Worm (Caenorhabditis elegans) whole organism, mixed stage, embryonic: Measurements from ENCODE around the gene T19H5.7.

Experiments
- bed-3 ChIP-seq: fragments of 200-800 bp; sonication (Bioruptor generic); optimal IDR thresholded peaks from 3 replicates; lab custom pipeline; 2018; ENCODE audit warnings: mild to moderate bottlenecking, missing genetic modification characterization, moderate library complexity, missing compliant biosample characterization
- blmp-1 ChIP-seq: fragments of 150-350 bp; optimal IDR thresholded peaks from 2 replicates; lab custom pipeline; 2014; ENCODE audit warnings: missing biosample characterization, missing genetic modification characterization
- ceh-39 ChIP-seq: fragments of 150-350 bp; optimal IDR thresholded peaks from 2 replicates; lab custom pipeline; 2014; ENCODE audit warnings: missing biosample characterization, missing genetic modification characterization
- ceh-43 ChIP-seq: fragments of 200-800 bp; sonication (Bioruptor generic); optimal IDR thresholded peaks from 2 replicates; lab custom pipeline; 2018; ENCODE audit warnings: mild to moderate bottlenecking, missing genetic modification characterization, moderate library complexity, missing compliant biosample characterization
- ceh-83 ChIP-seq: fragments of 200-800 bp; sonication (Bioruptor generic); optimal IDR thresholded peaks from 2 replicates; lab custom pipeline; 2018; ENCODE audit warnings: mild to moderate bottlenecking, missing genetic modification characterization, missing compliant biosample characterization
- cnd-1 ChIP-seq: fragments of 200-800 bp; sonication (Bioruptor generic); optimal IDR thresholded peaks from 2 replicates; lab custom pipeline; 2018; ENCODE audit warnings: mild to moderate bottlenecking, missing genetic modification characterization, missing compliant biosample characterization
- drap-1 ChIP-seq: fragments of 200-800 bp; sonication (Bioruptor generic); optimal IDR thresholded peaks from 3 replicates; lab custom pipeline; 2018; ENCODE audit warnings: mild to moderate bottlenecking, missing genetic modification characterization, missing compliant biosample characterization
- elt-1 ChIP-seq: sonication (generic microtip); optimal IDR thresholded peaks from 2 replicates; lab custom pipeline; 2017; ENCODE audit warnings: missing genetic modification characterization, mild to moderate bottlenecking, missing compliant biosample characterization, antibody characterized with exemption, moderate library complexity, borderline replicate concordance; ENCODE audit not compliant: insufficient read depth
- elt-3 ChIP-seq: fragments of 150-350 bp; optimal IDR thresholded peaks from 2 replicates; lab custom pipeline; 2014; ENCODE audit warnings: missing biosample characterization, missing genetic modification characterization
- flh-1 ChIP-seq: fragments of 200-800 bp; sonication (Bioruptor generic); optimal IDR thresholded peaks from 2 replicates; lab custom pipeline; 2018; ENCODE audit warnings: mild to moderate bottlenecking, missing genetic modification characterization, moderate library complexity, missing compliant biosample characterization
- ham-2 ChIP-seq: fragments of 200-800 bp; sonication (Bioruptor generic); optimal IDR thresholded peaks from 2 replicates; lab custom pipeline; 2018; ENCODE audit warnings: mild to moderate bottlenecking, missing genetic modification characterization, missing compliant biosample characterization
- hlh-1 ChIP-seq: fragments of 150-350 bp; optimal IDR thresholded peaks from 2 replicates; lab custom pipeline; 2014; ENCODE audit warnings: missing biosample characterization, missing genetic modification reagents, missing genetic modification characterization
- lin-32 ChIP-seq: fragments of 200-800 bp; sonication (Bioruptor generic); optimal IDR thresholded peaks from 2 replicates; lab custom pipeline; 2018; ENCODE audit warnings: mild to moderate bottlenecking, missing genetic modification characterization, missing compliant biosample characterization
- lsy-2 ChIP-seq: fragments of 150-350 bp; optimal IDR thresholded peaks from 2 replicates; lab custom pipeline; 2014; ENCODE audit warnings: missing biosample characterization, missing genetic modification characterization
- mep-1 ChIP-seq: fragments of 150-350 bp; optimal IDR thresholded peaks from 2 replicates; lab custom pipeline; 2017; ENCODE audit warnings: missing biosample characterization, missing genetic modification reagents, missing genetic modification characterization, inconsistent platforms
- mls-2 ChIP-seq: sonication (generic microtip); optimal IDR thresholded peaks from 2 replicates; lab custom pipeline; 2016; ENCODE audit warnings: mild to moderate bottlenecking, missing genetic modification characterization, moderate library complexity, missing compliant biosample characterization
- nhr-2 ChIP-seq: fragments of 150-350 bp; optimal IDR thresholded peaks from 2 replicates; lab custom pipeline; 2014; ENCODE audit warnings: missing biosample characterization, missing genetic modification characterization
- nhr-237 ChIP-seq: fragments of 150-350 bp; optimal IDR thresholded peaks from 2 replicates; lab custom pipeline; 2014; ENCODE audit warnings: missing biosample characterization, missing genetic modification characterization
- nhr-28 ChIP-seq: fragments of 150-350 bp; optimal IDR thresholded peaks from 2 replicates; lab custom pipeline; 2014; ENCODE audit warnings: missing biosample characterization, missing genetic modification characterization
- nhr-76 ChIP-seq: sonication (generic microtip); optimal IDR thresholded peaks from 2 replicates; lab custom pipeline; 2017; ENCODE audit warnings: missing biosample characterization, missing genetic modification characterization
- sem-2 ChIP-seq: fragments of 200-800 bp; sonication (Bioruptor generic); optimal IDR thresholded peaks from 2 replicates; lab custom pipeline; 2018; ENCODE audit warnings: mild to moderate bottlenecking, missing genetic modification characterization, missing compliant biosample characterization
- snpc-4 ChIP-seq: fragments of 150-350 bp; optimal IDR thresholded peaks from 2 replicates; lab custom pipeline; 2014; ENCODE audit warnings: missing biosample characterization, missing genetic modification characterization
- sptf-1 ChIP-seq: sonication (generic microtip); optimal IDR thresholded peaks from 2 replicates; lab custom pipeline; 2017; ENCODE audit warnings: mild to moderate bottlenecking, missing genetic modification characterization, moderate library complexity, missing compliant biosample characterization
- tbx-8 ChIP-seq: fragments of 200-800 bp; sonication (Bioruptor generic); optimal IDR thresholded peaks from 2 replicates; lab custom pipeline; 2018; ENCODE audit warnings: mild to moderate bottlenecking, missing genetic modification characterization, moderate library complexity, missing compliant biosample characterization
- unc-120 ChIP-seq: sonication (generic microtip); optimal IDR thresholded peaks from 2 replicates; lab custom pipeline; 2017; ENCODE audit warnings: missing genetic modification characterization, missing compliant biosample characterization; ENCODE audit not compliant: poor library complexity, severe bottlenecking
- unc-39 ChIP-seq: fragments of 150-350 bp; optimal IDR thresholded peaks from 2 replicates; lab custom pipeline; 2014; ENCODE audit warnings: missing biosample characterization, missing genetic modification characterization
- unc-62 ChIP-seq: fragments of 150-350 bp; optimal IDR thresholded peaks from 2 replicates; lab custom pipeline; 2014; ENCODE audit warnings: missing biosample characterization, missing genetic modification reagents, missing genetic modification characterization
- zip-8 ChIP-seq: fragments of 150-350 bp; optimal IDR thresholded peaks from 2 replicates; lab custom pipeline; 2014; ENCODE audit warnings: missing biosample characterization, missing genetic modification characterization
- ztf-11 ChIP-seq: fragments of 150-350 bp; optimal IDR thresholded peaks from 2 replicates; lab custom pipeline; 2014; ENCODE audit warnings: missing biosample characterization, missing genetic modification characterization

T19H5.7 gene

DNA sequence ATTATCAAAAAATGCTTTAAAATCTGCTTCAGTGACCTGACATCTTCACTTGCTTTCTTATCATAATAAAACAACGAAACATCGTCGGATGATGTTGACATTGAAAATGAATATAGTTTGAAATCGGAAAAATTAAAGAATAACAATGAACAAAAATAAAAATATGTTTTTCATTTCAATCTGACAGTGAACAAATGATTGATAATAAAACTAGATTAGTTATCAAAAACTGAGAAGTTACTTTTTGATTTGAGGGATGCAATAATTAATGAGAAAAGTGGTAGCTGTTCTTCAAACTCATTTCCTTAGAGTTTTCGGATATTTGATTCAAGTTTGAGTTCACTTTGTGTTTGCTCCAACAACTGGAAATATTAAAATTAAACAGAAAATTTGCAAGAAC, 36.4 kb downstream of the T19H5.7 start, which contains the start of gene chil-15:
chil-15 (minus strand) TSS at position 101 of the 400 bp plus-strand sequence.
- TF ChIP-seq unc-120 (tag; lab: Kevin White, UChicago) (no peak), nhr-28 (no peak), unc-62 (GFP tag; lab: Kevin White, UChicago) (no peak), flh-1 (GFP tag; lab: Kevin White, UChicago) (no peak), zip-8 (tag; lab: Kevin White, UChicago) (no peak), sptf-1 (tag; lab: Kevin White, UChicago) (no peak), snpc-4 (tag; lab: Kevin White, UChicago) (no peak)
- TF ChIP-seq, all 35 proteins: peak for 0

DNA sequence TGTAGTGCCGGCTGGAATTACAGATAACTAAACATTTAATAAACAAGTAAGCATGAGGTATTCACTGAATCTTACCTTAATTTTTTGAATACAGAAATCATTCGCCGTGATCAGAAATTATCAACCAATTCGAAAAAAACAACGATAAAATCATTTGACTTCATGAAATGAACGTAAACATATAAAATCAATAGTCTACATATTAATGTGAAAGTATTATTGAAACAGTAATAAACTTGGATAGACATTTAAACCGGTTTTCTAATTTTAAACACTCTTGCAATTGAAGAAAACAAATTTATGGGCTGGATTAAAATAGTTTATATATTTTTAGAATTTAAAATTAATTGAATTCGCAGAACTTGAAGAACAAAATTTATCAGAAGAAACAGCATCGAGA, 38.1 kb downstream of the T19H5.7 start, which contains the start of gene chil-16:
chil-16 (minus strand) TSS at position 101 of the 400 bp plus-strand sequence.
- TF ChIP-seq mep-1 (tag; lab: Kevin White, UChicago) (no peak), snpc-4 (tag; lab: Kevin White, UChicago) (no peak), elt-3 (tag; lab: Kevin White, UChicago) (no peak), blmp-1 (tag; lab: Kevin White, UChicago) (no peak), ztf-11 (tag; lab: Kevin White, UChicago) (no peak), sem-2 (GFP tag; lab: Kevin White, UChicago) (no peak), ceh-43 (GFP tag; lab: Kevin White, UChicago) (no peak), sptf-1 (tag; lab: Kevin White, UChicago) (no peak), zip-8 (tag; lab: Kevin White, UChicago) (no peak), hlh-1 (no peak), bed-3 (no peak), tbx-8 (GFP tag; lab: Kevin White, UChicago) (no peak), ham-2 (GFP tag; lab: Kevin White, UChicago) (no peak), lin-32 (no peak), nhr-76 (tag; lab: Kevin White, UChicago) (no peak), ceh-83 (GFP tag; lab: Kevin White, UChicago) (no peak), unc-62 (GFP tag; lab: Kevin White, UChicago) (no peak)

DNA sequence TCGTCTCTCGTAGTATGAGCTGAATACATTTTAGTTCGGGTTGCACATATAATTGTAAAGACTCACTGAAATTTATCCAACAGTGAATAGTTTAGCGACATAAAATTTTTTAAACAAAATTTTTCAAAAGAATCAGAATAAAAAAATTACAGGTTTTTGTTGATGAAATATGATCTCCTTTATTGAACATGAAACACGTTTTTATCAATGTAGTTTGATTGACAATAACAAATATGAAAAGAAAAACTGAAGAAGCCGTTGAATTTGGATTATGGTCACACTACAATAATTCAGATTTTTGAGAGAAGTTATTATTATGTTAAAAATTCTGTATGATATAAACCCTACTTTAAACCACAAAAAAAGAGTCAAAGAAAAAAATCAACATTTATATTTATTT, 39.8 kb downstream of the T19H5.7 start, which contains the start of gene chil-17:
chil-17 (minus strand) TSS at position 101 of the 400 bp plus-strand sequence.
- TF ChIP-seq unc-39 (tag; lab: Kevin White, UChicago) = no peak
- TF ChIP-seq blmp-1 (tag; lab: Kevin White, UChicago) = no peak
- TF ChIP-seq ceh-43 (GFP tag; lab: Kevin White, UChicago) = no peak
- TF ChIP-seq ham-2 (GFP tag; lab: Kevin White, UChicago) = no peak
- no peak for TF ChIP-seq bed-3
- no peak for TF ChIP-seq elt-3 (tag; lab: Kevin White, UChicago)
- no peak for TF ChIP-seq tbx-8 (GFP tag; lab: Kevin White, UChicago)
- TF ChIP-seq sem-2 (GFP tag; lab: Kevin White, UChicago) = no peak
- TF ChIP-seq unc-120 (tag; lab: Kevin White, UChicago) = no peak
- no peak for TF ChIP-seq nhr-237 (tag; lab: Kevin White, UChicago)

DNA sequence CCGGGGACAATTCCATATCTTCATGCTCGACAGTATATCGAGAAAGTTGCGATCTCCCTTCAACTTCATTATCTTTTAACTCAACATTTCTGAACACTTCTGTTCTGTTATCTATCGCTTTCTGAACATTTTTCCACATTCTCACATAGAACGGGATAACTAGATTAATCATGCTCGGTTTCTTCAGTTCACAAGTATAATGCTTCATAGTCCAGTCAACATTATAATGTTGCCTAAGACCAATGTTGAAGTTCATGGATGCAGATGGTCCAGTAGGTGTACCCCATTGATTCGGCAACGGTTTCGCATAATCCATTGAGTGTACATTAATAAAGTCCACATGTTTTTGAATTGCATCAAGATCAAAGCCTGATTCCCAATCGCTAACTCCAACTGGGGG, 41.1 kb downstream of the T19H5.7 start:
- no peak for TF ChIP-seq elt-3 (tag; lab: Kevin White, UChicago)
- TF ChIP-seq ceh-83 (GFP tag; lab: Kevin White, UChicago) = no peak
- TF ChIP-seq tbx-8 (GFP tag; lab: Kevin White, UChicago) = no peak
- TF ChIP-seq mls-2 = no peak
- no peak for TF ChIP-seq bed-3
- TF ChIP-seq ham-2 (GFP tag; lab: Kevin White, UChicago) = no peak
- TF ChIP-seq unc-62 (GFP tag; lab: Kevin White, UChicago) = no peak
- no peak for TF ChIP-seq elt-1 (tag; lab: Kevin White, UChicago)
- no peak for TF ChIP-seq ztf-11 (tag; lab: Kevin White, UChicago)
- TF ChIP-seq sptf-1 (tag; lab: Kevin White, UChicago) = no peak
- no peak for TF ChIP-seq ceh-39 (tag; lab: Kevin White, UChicago)
- TF ChIP-seq nhr-237 (tag; lab: Kevin White, UChicago) = no peak
- TF ChIP-seq lsy-2 (tag; lab: Kevin White, UChicago) = no peak
- no peak for TF ChIP-seq ceh-43 (GFP tag; lab: Kevin White, UChicago)
- no peak for TF ChIP-seq cnd-1
- no peak for TF ChIP-seq nhr-28
- no peak for TF ChIP-seq sem-2 (GFP tag; lab: Kevin White, UChicago)
- TF ChIP-seq zip-8 (tag; lab: Kevin White, UChicago) = no peak

DNA sequence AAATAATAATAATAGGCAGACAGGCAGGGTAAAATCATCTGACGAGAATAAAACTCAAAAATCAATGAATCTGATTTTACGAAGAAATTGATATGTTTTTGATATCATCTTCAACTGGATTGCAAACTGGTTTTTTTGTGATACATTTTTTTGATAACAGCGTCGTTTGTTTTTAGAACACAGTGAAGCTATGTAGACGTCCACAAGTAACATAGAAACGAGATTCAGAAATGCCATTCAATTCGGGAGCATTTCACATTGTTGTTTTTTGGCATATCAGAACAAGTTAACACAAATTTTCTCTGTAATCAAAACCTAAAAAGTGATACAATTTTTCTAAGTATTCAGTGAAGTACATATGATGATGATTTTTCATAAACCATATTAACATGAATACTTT, 41.7 kb downstream of the T19H5.7 start, which contains the start of gene chil-13:
chil-13 (minus strand) TSS at position 101 of the 400 bp plus-strand sequence.
- TF ChIP-seq nhr-2 = no peak
- no peak for TF ChIP-seq nhr-237 (tag; lab: Kevin White, UChicago)
- TF ChIP-seq tbx-8 (GFP tag; lab: Kevin White, UChicago) = no peak
- TF ChIP-seq drap-1 (GFP tag; lab: Kevin White, UChicago) = no peak
